Worm (Caenorhabditis elegans): Measurements from ENCODE around the gene EGAP1.1.
A peak's percentile ranks its signal among the peaks of the same experiment; 100 is the strongest.

DNA sequence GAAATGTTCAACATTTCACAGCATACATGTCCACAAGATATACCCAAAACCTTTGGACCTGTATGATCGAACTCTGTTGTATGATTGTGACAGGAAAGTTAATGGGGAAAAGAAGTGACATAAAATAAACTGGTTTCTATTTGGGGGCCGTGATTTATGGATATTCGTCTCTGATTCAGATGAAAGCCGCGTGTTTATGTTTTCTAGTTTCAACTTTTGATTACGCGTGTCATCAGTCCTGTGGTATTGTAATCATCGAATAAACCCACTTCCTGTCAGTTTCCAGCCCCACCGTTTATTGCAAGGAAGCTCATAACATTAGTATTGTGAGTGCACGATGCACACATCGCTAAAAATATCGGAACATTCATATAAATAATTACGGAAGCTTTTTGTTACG, 14.8 kb downstream of the EGAP1.1 start:
- TF ChIP-seq ama-1 (optimal IDR thresholded peaks at IDR 0.05) (no peak), ceh-16 (tag; optimal IDR thresholded peaks at IDR 0.05) (no peak), lin-13 (GFP tag; optimal IDR thresholded peaks at IDR 0.05) (no peak), crh-2 (tag; optimal IDR thresholded peaks at IDR 0.05) (peak; percentile 25), sma-3 (GFP tag; optimal IDR thresholded peaks at IDR 0.05) (peak; percentile 59), lin-11 (tag; optimal IDR thresholded peaks at IDR 0.05) (no peak), mbf-1 (tag; optimal IDR thresholded peaks at IDR 0.05) (no peak)
